Fruit fly (Drosophila melanogaster): ENCODE measurements around the gene CG42876.

Gene CG42876

DNA sequence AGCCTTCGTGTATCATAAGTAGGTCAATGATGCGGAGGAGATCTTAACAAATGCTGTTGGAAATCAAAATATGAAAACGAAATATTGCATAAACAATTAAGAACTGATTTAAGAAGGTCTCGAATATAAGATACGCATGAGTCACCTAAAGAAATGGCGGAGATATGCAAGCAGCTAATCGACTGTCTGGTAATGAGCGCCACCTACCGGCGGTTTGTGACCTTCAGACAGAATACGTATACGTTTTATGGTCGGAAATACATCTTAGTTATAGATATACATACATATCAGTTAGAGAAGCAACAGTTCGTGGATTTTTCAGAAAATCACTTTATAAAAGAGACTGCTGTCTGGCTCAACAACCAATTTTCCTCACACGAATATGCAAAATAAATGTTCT, 28.9 kb downstream of the CG42876 start:
- TF ChIP-seq CG14711 (tag; optimal IDR thresholded peaks at IDR 0.05) (no peak), cic (GFP tag; optimal IDR thresholded peaks at IDR 0.05) (no peak)

DNA sequence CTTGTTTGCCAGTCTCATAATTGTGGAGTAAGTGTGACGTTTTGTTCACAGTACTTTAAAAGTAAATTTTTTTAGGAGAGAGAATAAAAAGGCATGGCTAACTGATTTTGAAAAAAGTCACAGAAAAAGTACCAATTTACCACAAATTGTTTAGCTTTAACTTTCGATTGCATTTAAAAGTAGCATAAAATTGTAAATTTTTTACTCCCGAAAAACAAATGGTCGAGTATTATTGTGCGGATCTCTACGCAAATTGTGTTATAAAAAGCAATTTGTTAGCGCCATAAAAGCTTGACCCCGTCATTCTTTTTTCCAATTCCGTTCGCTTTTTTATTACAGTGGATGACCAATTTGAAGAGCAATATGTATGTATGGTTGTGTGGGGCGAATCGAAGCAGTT, 35.2 kb downstream of the CG42876 start, which contains the start of gene CG43760:
Gene CG43760, minus strand, starts transcription at position 101 of the 400 bp plus-strand sequence.
- TF ChIP-seq CG7045 (GFP tag; optimal IDR thresholded peaks at IDR 0.05) = no peak
- TF ChIP-seq Hr96 (GFP tag; optimal IDR thresholded peaks at IDR 0.05) = no peak
- TF ChIP-seq CG7101 (tag; optimal IDR thresholded peaks at IDR 0.05) = no peak
- no peak for TF ChIP-seq bab1 (GFP tag; optimal IDR thresholded peaks at IDR 0.05)
- no peak for TF ChIP-seq CG5204 (GFP tag; optimal IDR thresholded peaks at IDR 0.05)
- TF ChIP-seq CG14711 (tag; optimal IDR thresholded peaks at IDR 0.05) = no peak
- TF ChIP-seq cic (GFP tag; optimal IDR thresholded peaks at IDR 0.05) = no peak
- TF ChIP-seq tj (GFP tag; optimal IDR thresholded peaks at IDR 0.05) = no peak
- TF ChIP-seq pad (GFP tag; optimal IDR thresholded peaks at IDR 0.05) = no peak
- no peak for TF ChIP-seq CG11617 (GFP tag; optimal IDR thresholded peaks at IDR 0.05)
- TF ChIP-seq CG12768 (GFP tag; optimal IDR thresholded peaks at IDR 0.05) = no peak
- TF ChIP-seq CG33017 (tag; optimal IDR thresholded peaks at IDR 0.05) = no peak
- TF ChIP-seq toe (GFP tag; optimal IDR thresholded peaks at IDR 0.05) = no peak
- TF ChIP-seq Crg-1 (GFP tag; optimal IDR thresholded peaks at IDR 0.05) = no peak
- TF ChIP-seq ovo (GFP tag; optimal IDR thresholded peaks at IDR 0.05) = no peak
- TF ChIP-seq cnc (optimal IDR thresholded peaks at IDR 0.05) = no peak
- TF ChIP-seq CG1620 (GFP tag; optimal IDR thresholded peaks at IDR 0.05) = no peak
- no peak for TF ChIP-seq Clk (GFP tag; optimal IDR thresholded peaks at IDR 0.05)
- no peak for TF ChIP-seq Mnt (GFP tag; optimal IDR thresholded peaks at IDR 0.05)

DNA sequence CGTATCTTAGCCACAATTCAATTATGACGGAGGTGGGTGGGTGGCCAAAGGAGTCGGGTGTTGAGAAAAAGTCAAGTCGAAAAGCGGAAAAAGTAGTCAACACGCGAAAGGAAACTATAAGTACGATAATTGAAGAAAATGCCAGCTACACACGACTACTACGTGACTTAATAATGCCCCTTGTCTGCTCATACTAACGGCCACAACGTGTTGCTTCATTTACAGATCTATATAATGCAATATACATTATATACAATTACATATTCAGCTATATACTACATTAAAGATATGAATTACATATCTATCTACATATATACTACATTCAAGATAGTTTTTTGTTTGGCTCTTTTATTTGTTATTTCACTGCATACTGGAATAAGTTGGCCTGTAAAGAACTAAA, 38.9 kb downstream of the CG42876 start, which contains the start of gene CG31826:
Gene CG31826, minus strand, starts transcription at position 101 of the 400 bp plus-strand sequence.
- no peak for TF ChIP-seq cic (GFP tag; optimal IDR thresholded peaks at IDR 0.05)
- TF ChIP-seq Mnt (GFP tag; optimal IDR thresholded peaks at IDR 0.05) = no peak
- no peak for TF ChIP-seq CG11617 (GFP tag; optimal IDR thresholded peaks at IDR 0.05)
- no peak for TF ChIP-seq toe (GFP tag; optimal IDR thresholded peaks at IDR 0.05)
- TF ChIP-seq bab1 (GFP tag; optimal IDR thresholded peaks at IDR 0.05) = no peak

DNA sequence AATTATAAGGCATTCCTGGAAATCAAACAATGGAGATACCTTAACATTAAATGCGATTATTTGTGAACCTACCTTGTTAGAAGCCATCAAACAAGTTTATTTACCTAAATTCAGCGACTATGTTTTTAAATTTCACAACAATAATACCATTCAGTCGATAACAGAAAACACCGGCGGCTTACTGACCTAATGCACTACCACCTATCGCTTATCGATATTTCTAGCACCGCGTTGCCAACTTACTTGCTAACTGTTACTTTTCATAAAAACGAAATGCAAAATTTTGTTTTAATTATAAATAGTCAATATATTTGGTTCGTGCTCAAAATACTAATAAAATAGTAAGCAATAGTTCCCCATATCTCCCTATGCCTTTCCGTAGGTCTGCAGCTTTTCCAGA, 41.0 kb downstream of the CG42876 start, which contains the start of gene Ku80:
Gene Ku80, minus strand, starts transcription at position 182 of the 400 bp plus-strand sequence.
- TF ChIP-seq kay (GFP tag; ENCODE audit: borderline replicate concordance) = peak; percentile 22
- TF ChIP-seq CG12768 (GFP tag; optimal IDR thresholded peaks at IDR 0.05) = no peak

DNA sequence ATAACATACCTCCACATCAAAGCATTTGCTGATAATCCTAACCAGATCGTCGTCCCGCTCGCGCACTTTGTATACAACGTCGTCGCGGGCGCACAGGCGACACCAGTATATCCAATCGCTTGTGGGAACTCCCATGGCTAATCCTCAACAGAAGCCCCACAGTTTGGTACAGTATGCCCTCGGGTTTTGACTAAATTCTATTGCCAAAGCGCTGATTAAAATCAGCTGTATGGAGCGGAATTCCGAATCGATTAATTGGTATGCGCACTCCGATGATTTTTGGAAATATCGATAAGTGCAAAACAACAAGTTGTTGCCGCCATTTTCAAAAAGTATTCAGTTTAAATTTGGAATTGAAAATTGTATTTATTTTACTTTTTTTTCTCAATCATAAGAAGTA, 43.8 kb downstream of the CG42876 start, which contains the start of gene wek:
Gene wek, minus strand, starts transcription at position 253 of the 400 bp plus-strand sequence.
- TF ChIP-seq pad (GFP tag; optimal IDR thresholded peaks at IDR 0.05) (no peak), toe (GFP tag; optimal IDR thresholded peaks at IDR 0.05) (no peak), CG12768 (GFP tag; optimal IDR thresholded peaks at IDR 0.05) (no peak), kay (GFP tag; ENCODE audit: borderline replicate concordance) (no peak), cnc (optimal IDR thresholded peaks at IDR 0.05) (no peak), Hr96 (GFP tag; optimal IDR thresholded peaks at IDR 0.05) (no peak)

DNA sequence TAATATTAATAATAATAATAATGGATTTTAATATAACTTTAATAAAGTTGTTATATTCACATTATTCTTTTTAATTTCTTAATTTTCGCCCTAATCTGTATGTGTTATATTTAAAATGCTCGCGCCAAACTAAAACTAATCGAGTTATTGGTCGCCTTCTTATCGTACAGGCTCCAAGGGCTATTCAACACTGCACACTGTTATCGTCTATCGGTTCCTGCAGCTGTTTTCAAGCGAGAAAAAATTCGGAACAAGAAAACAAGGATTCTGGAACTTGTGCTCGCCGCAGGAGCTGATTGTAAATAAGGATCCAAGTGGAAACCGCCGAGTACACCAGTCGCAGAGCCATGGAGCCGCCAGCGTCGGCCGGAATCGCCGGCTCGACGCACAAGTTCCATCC, 47.9 kb downstream of the CG42876 start, which contains the start of gene CG3793:
Gene CG3793, plus strand, starts transcription at position 192 of the 400 bp plus-strand sequence.
- no peak for TF ChIP-seq Mnt (GFP tag; optimal IDR thresholded peaks at IDR 0.05)
- no peak for TF ChIP-seq CG5204 (GFP tag; optimal IDR thresholded peaks at IDR 0.05)
- no peak for TF ChIP-seq ovo (GFP tag; optimal IDR thresholded peaks at IDR 0.05)
- no peak for TF ChIP-seq CG1620 (GFP tag; optimal IDR thresholded peaks at IDR 0.05)
- TF ChIP-seq CG14711 (tag; optimal IDR thresholded peaks at IDR 0.05) = no peak
- no peak for TF ChIP-seq CG11617 (GFP tag; optimal IDR thresholded peaks at IDR 0.05)
- TF ChIP-seq cnc (optimal IDR thresholded peaks at IDR 0.05) = no peak
- TF ChIP-seq CG33017 (tag; optimal IDR thresholded peaks at IDR 0.05) = no peak
- no peak for TF ChIP-seq bab1 (GFP tag; optimal IDR thresholded peaks at IDR 0.05)
- no peak for TF ChIP-seq toe (GFP tag; optimal IDR thresholded peaks at IDR 0.05)
- no peak for TF ChIP-seq cic (GFP tag; optimal IDR thresholded peaks at IDR 0.05)
- no peak for TF ChIP-seq Hr96 (GFP tag; optimal IDR thresholded peaks at IDR 0.05)
- TF ChIP-seq CG7045 (GFP tag; optimal IDR thresholded peaks at IDR 0.05) = no peak
- no peak for TF ChIP-seq CG12768 (GFP tag; optimal IDR thresholded peaks at IDR 0.05)
- TF ChIP-seq kay (GFP tag; ENCODE audit: borderline replicate concordance) = no peak
- no peak for TF ChIP-seq tj (GFP tag; optimal IDR thresholded peaks at IDR 0.05)
- no peak for TF ChIP-seq Clk (GFP tag; optimal IDR thresholded peaks at IDR 0.05)

DNA sequence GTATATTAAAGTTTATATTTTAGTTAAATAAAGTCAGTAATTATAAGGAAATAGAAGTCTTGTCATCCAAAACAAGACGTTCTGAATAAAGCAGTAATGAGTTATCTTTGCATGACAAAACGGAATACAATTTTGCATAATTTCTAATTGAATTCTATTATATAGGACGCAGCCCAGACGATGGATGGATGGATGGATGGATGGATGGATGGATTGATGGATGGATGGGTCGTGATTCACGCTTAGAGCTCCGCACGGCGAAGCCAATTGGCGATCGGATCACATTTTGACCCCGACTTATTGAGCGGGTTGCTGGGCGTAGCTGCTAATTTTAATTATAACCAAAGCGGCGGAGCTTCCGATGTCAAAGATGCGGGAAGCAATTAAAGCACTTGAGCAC, 48.5 kb downstream of the CG42876 start:
- TF ChIP-seq CG5204 (GFP tag; optimal IDR thresholded peaks at IDR 0.05) (no peak), Mnt (GFP tag; optimal IDR thresholded peaks at IDR 0.05) (no peak), CG12768 (GFP tag; optimal IDR thresholded peaks at IDR 0.05) (no peak), CG11617 (GFP tag; optimal IDR thresholded peaks at IDR 0.05) (no peak), pad (GFP tag; optimal IDR thresholded peaks at IDR 0.05) (no peak), Crg-1 (GFP tag; optimal IDR thresholded peaks at IDR 0.05) (no peak), toe (GFP tag; optimal IDR thresholded peaks at IDR 0.05) (no peak), cnc (optimal IDR thresholded peaks at IDR 0.05) (no peak), ovo (GFP tag; optimal IDR thresholded peaks at IDR 0.05) (no peak), CG14711 (tag; optimal IDR thresholded peaks at IDR 0.05) (no peak), CG7101 (tag; optimal IDR thresholded peaks at IDR 0.05) (no peak), tj (GFP tag; optimal IDR thresholded peaks at IDR 0.05) (no peak), bab1 (GFP tag; optimal IDR thresholded peaks at IDR 0.05) (no peak), kay (GFP tag; ENCODE audit: borderline replicate concordance) (no peak), CG1620 (GFP tag; optimal IDR thresholded peaks at IDR 0.05) (no peak), Hr96 (GFP tag; optimal IDR thresholded peaks at IDR 0.05) (no peak)
